Worm (Caenorhabditis elegans) whole organism, L2 larva: ENCODE results near the gene F14F3.5.

Source experiments
- ama-1 ChIP-seq: fragments of 150-350 bp; optimal IDR thresholded peaks from 2 replicates; lab custom pipeline; 2018; ENCODE audit warnings: inconsistent platforms
- blmp-1 ChIP-seq: sonication (generic microtip); optimal IDR thresholded peaks from 2 replicates; lab custom pipeline; 2017; ENCODE audit warnings: missing genetic modification characterization, mild to moderate bottlenecking, missing compliant biosample characterization, antibody characterized with exemption, moderate library complexity; ENCODE audit not compliant: insufficient read depth
- nhr-10 ChIP-seq: sonication (generic microtip); optimal IDR thresholded peaks from 2 replicates; lab custom pipeline; 2017; ENCODE audit warnings: missing biosample characterization, missing genetic modification characterization
- sma-3 ChIP-seq: sonication (generic microtip); optimal IDR thresholded peaks from 2 replicates; lab custom pipeline; 2016; ENCODE audit warnings: missing genetic modification reagents, missing genetic modification characterization, missing compliant biosample characterization
- snpc-4 ChIP-seq: fragments of 150-350 bp; optimal IDR thresholded peaks from 2 replicates; lab custom pipeline; 2014; ENCODE audit warnings: missing biosample characterization, missing genetic modification characterization
- unc-62 ChIP-seq: fragments of 150-350 bp; optimal IDR thresholded peaks from 2 replicates; lab custom pipeline; 2014; ENCODE audit warnings: missing biosample characterization, missing genetic modification reagents, missing genetic modification characterization
- ztf-11 ChIP-seq: sonication (generic microtip); optimal IDR thresholded peaks from 2 replicates; lab custom pipeline; 2017; ENCODE audit warnings: missing biosample characterization, missing genetic modification characterization

- TF ChIP-seq sma-3 (GFP tag; lab: Kevin White, UChicago) (no peak), ama-1 (lab: Kevin White, UChicago) (no peak), unc-62 (GFP tag; lab: Kevin White, UChicago) (no peak), nhr-10 (tag; lab: Kevin White, UChicago) (no peak), ztf-11 (tag; lab: Kevin White, UChicago) (no peak), snpc-4 (tag; lab: Kevin White, UChicago) (no peak), blmp-1 (no peak)
Measured at ce11 chrX:10542313-10543048, 13.5 kb upstream of the F14F3.5 start, which contains the start of the genes F59F5.3 and F59F5.4.
